Fruit fly (Drosophila melanogaster): Measurements from ENCODE around the gene z.

- no peak for TF ChIP-seq CG12605 (GFP tag; IDR thresholded peaks at IDR 0.05)
- TF ChIP-seq CG9948 (tag; optimal IDR thresholded peaks at IDR 0.05) = no peak
These were observed 3.8 kb upstream of the z start, which contains the start of gene tko for dm6 chrX:2443798-2444197.
